Worm (Caenorhabditis elegans): Measurements from ENCODE around the gene lmtr-2.

ce11 chrV:8007460-8008292, 3.2 kb downstream of the lmtr-2 start, which contains the start of gene Y97E10AR.3:
- TF ChIP-seq elt-3 (tag; optimal IDR thresholded peaks at IDR 0.05) = no peak
- TF ChIP-seq nhr-11 (tag; optimal IDR thresholded peaks at IDR 0.05) = no peak
- no peak for TF ChIP-seq nhr-237 (tag; optimal IDR thresholded peaks at IDR 0.05)
- no peak for TF ChIP-seq nhr-25 (tag; optimal IDR thresholded peaks at IDR 0.05)
- no peak for TF ChIP-seq sma-9 (GFP tag; optimal IDR thresholded peaks at IDR 0.05)
- no peak for TF ChIP-seq sma-9 (tag; optimal IDR thresholded peaks at IDR 0.05)
- TF ChIP-seq nhr-77 (tag; optimal IDR thresholded peaks at IDR 0.05) = no peak
- no peak for TF ChIP-seq elt-1 (tag; optimal IDR thresholded peaks at IDR 0.05)
- no peak for TF ChIP-seq lsy-2 (tag; optimal IDR thresholded peaks at IDR 0.05)
- TF ChIP-seq snpc-4 (tag; optimal IDR thresholded peaks at IDR 0.05) = no peak
- TF ChIP-seq skn-1 (tag; optimal IDR thresholded peaks at IDR 0.05) = no peak

Data from whole organism, L2 larva.